Worm (Caenorhabditis elegans): ENCODE data around the gene let-19.

DNA sequence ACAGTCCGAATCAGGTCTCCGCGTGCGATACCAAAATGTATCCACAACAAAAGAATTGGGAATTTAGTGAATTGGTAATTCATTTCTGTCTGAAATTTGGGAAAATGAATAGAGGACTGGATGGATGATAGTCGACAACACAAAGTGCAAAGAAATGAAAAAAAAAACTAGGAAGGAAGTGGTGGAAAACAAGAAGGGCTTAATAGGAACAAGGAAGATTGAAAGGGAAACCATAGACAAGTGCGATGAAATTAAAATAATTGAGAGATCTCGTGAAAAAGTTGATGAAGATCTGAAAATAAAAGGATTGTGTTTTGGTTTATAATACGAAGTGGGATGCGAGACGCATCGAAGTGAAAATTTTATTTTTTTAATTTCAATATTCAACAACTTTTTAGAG is 23.3 kb downstream of the let-19 start, which contains the start of gene F07H5.7:
- TF ChIP-seq C38D4.7 (GFP tag; optimal IDR thresholded peaks at IDR 0.05) (no peak), dve-1 (tag; optimal IDR thresholded peaks at IDR 0.05) (no peak), ets-4 (tag; optimal IDR thresholded peaks at IDR 0.05) (no peak), ceh-6 (GFP tag; optimal IDR thresholded peaks at IDR 0.05) (no peak), ztf-16 (tag; optimal IDR thresholded peaks at IDR 0.05) (no peak)
